Worm (Caenorhabditis elegans) whole organism, L1 larva: ENCODE data around the gene R06B10.7.

Experiments
- F16B12.6 ChIP-seq: fragments of 150-350 bp; optimal IDR thresholded peaks from 2 replicates; lab custom pipeline; 2014; ENCODE audit warnings: missing biosample characterization, missing genetic modification characterization
- ama-1 ChIP-seq: fragments of 150-350 bp; optimal IDR thresholded peaks from 2 replicates; lab custom pipeline; 2014
- blmp-1 ChIP-seq: fragments of 150-350 bp; optimal IDR thresholded peaks from 2 replicates; lab custom pipeline; 2014; ENCODE audit warnings: missing biosample characterization, missing genetic modification characterization
- ceh-8 ChIP-seq: fragments of 200-800 bp; sonication (Bioruptor generic); optimal IDR thresholded peaks from 2 replicates; lab custom pipeline; 2018; ENCODE audit warnings: mild to moderate bottlenecking, missing genetic modification characterization, moderate library complexity, missing compliant biosample characterization
- elt-3 ChIP-seq, 6 experiments: fragments of 150-350 bp in 1 of 6; sonication (generic microtip); optimal IDR thresholded peaks; 2 replicates each; lab custom pipeline; 2017 to 2018; ENCODE audit warnings: missing biosample characterization in 6 of 6, missing genetic modification characterization in 6 of 6, inconsistent platforms in 1 of 6
- lin-39 ChIP-seq: fragments of 150-350 bp; optimal IDR thresholded peaks from 2 replicates; lab custom pipeline; 2014; ENCODE audit warnings: missing biosample characterization, missing genetic modification reagents, missing genetic modification characterization
- nhr-12 ChIP-seq: sonication (generic microtip); optimal IDR thresholded peaks from 2 replicates; lab custom pipeline; 2017; ENCODE audit warnings: missing biosample characterization, missing genetic modification characterization
- pag-3 ChIP-seq: sonication (generic microtip); optimal IDR thresholded peaks from 2 replicates; lab custom pipeline; 2017; ENCODE audit warnings: missing genetic modification characterization, mild to moderate bottlenecking, missing compliant biosample characterization, antibody characterized with exemption, borderline replicate concordance; ENCODE audit not compliant: insufficient read depth

ce11 chrIII:991581-991980, 9.6 kb downstream of the R06B10.7 start, which contains the start of gene trp-2:
- TF ChIP-seq elt-3 (tag; optimal IDR thresholded peaks at IDR 0.05; lab: Kevin White, UChicago) (no peak), lin-39 (tag; lab: Kevin White, UChicago) (no peak), nhr-12 (tag; lab: Kevin White, UChicago) (no peak), pag-3 (tag; lab: Kevin White, UChicago) (no peak), ama-1 (lab: Kevin White, UChicago) (no peak), ceh-8 (no peak), F16B12.6 (tag; lab: Kevin White, UChicago) (no peak), blmp-1 (tag; lab: Kevin White, UChicago) (no peak)
